Fruit fly (Drosophila melanogaster): ENCODE data around the gene Ada1-2.

Gene Ada1-2

dm6 chr2L:12026458-12027431, 34.0 kb downstream of the Ada1-2 start:
- TF ChIP-seq psq (optimal IDR thresholded peaks at IDR 0.05) (no peak), usp (GFP tag; optimal IDR thresholded peaks at IDR 0.05) (no peak), pan (optimal IDR thresholded peaks at IDR 0.05) (no peak), Dll (optimal IDR thresholded peaks at IDR 0.05) (no peak), EcR (GFP tag; optimal IDR thresholded peaks at IDR 0.05) (no peak), CG8478 (optimal IDR thresholded peaks at IDR 0.05) (no peak)

- no peak for TF ChIP-seq usp (GFP tag; optimal IDR thresholded peaks at IDR 0.05)
- TF ChIP-seq CG8478 (optimal IDR thresholded peaks at IDR 0.05): no peak
- TF ChIP-seq Dll (optimal IDR thresholded peaks at IDR 0.05): no peak
- no peak for TF ChIP-seq psq (optimal IDR thresholded peaks at IDR 0.05)
- TF ChIP-seq pan (optimal IDR thresholded peaks at IDR 0.05): no peak
- TF ChIP-seq EcR (GFP tag; optimal IDR thresholded peaks at IDR 0.05): no peak
These were observed 34.7 kb downstream of the Ada1-2 start, which contains the start of gene dmGlut for dm6 chr2L:12027435-12027834. Gene dmGlut, plus strand, starts transcription at chr2L:12027438.

DNA sequence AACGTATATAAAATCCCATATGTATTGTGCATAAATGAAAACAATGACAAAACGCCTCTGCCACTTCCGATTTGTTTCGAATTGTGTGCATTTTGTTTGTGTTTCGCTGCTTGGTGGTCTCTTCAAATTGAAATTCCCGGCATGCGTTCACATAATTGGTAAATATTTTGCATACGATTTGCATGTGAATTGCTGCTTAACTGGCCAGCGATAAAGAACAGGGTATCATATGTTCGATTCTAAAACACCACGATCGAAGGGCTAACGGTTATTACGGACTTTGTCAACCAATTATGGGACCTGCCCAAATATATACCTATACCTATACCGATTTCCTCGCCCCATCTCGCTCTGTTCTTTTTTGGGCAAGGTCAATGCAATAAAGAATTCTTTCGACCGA, 35.4 kb downstream of the Ada1-2 start:
- TF ChIP-seq psq (optimal IDR thresholded peaks at IDR 0.05): no peak
- no peak for TF ChIP-seq usp (GFP tag; optimal IDR thresholded peaks at IDR 0.05)
- no peak for TF ChIP-seq CG8478 (optimal IDR thresholded peaks at IDR 0.05)
- no peak for TF ChIP-seq Dll (optimal IDR thresholded peaks at IDR 0.05)
- TF ChIP-seq EcR (GFP tag; optimal IDR thresholded peaks at IDR 0.05): no peak
- TF ChIP-seq pan (optimal IDR thresholded peaks at IDR 0.05): no peak

- TF ChIP-seq usp (GFP tag; optimal IDR thresholded peaks at IDR 0.05) (no peak), Dll (optimal IDR thresholded peaks at IDR 0.05) (no peak), CG8478 (optimal IDR thresholded peaks at IDR 0.05) (no peak), EcR (GFP tag; optimal IDR thresholded peaks at IDR 0.05) (no peak)
These were observed 36.1 kb downstream of the Ada1-2 start for dm6 chr2L:12028808-12029207.

DNA sequence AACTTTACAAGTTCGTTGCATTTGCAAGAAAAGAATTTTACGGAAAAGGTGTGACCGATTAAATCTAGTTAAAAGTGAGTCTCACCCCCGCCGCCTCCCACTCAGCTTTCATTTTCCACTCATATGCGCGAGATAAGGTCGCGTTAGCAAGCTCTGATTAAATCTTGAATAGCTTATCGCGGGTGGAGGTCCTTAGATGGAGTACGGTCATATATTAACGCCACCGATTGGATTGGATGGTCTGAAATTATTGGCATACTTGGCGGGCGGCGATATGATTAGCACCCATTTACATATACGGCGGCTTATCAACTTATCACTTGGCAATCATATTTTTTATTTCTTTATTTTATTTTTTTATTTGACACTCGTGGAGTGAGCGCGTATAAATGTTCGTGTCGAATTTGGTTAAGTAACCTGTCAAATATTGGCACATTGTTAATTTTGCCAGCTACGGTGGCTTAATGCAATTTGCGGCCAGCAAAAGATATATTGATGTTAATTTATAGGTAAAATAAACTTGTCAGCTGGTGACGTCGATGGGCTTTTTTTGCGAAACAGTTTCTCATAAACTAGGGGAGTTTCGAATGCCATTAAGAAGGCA, 37.0 kb downstream of the Ada1-2 start:
- TF ChIP-seq usp (GFP tag; optimal IDR thresholded peaks at IDR 0.05): no peak
- no peak for TF ChIP-seq CG8478 (optimal IDR thresholded peaks at IDR 0.05)
- TF ChIP-seq pan (optimal IDR thresholded peaks at IDR 0.05): no peak
- TF ChIP-seq EcR (GFP tag; optimal IDR thresholded peaks at IDR 0.05): no peak
- no peak for TF ChIP-seq Dll (optimal IDR thresholded peaks at IDR 0.05)
- TF ChIP-seq psq (optimal IDR thresholded peaks at IDR 0.05): no peak

DNA sequence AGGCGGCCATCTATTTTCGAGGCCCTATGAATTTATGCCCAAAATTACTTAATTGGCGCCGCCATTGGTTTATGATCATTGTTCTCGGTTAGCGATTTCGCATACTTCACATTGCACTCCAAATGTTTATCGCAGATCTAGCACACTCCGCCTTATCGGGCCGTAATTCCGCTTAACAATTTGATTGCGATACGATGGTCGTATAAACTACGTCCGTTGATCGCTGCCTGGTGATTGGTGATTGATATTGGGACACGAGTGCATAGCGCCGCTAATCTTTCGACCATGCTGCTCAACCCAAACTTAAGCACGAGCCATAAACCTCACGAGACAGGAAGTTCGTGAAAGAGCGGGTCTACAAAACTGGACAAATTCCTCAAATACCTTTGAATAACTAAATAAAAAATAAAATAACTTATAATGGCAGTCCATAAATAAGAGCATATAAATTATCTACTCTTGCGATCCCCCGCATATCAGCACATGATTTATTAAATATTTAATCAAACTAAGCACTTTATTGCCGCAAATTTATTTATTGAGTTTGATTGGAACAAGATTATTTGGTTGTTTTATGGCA, 37.9 kb downstream of the Ada1-2 start:
- TF ChIP-seq CG8478 (optimal IDR thresholded peaks at IDR 0.05) (no peak), EcR (GFP tag; optimal IDR thresholded peaks at IDR 0.05) (no peak), Dll (optimal IDR thresholded peaks at IDR 0.05) (no peak), pan (optimal IDR thresholded peaks at IDR 0.05) (no peak), usp (GFP tag; optimal IDR thresholded peaks at IDR 0.05) (no peak), psq (optimal IDR thresholded peaks at IDR 0.05) (no peak)

- TF ChIP-seq CG8478 (optimal IDR thresholded peaks at IDR 0.05): no peak
- TF ChIP-seq Dll (optimal IDR thresholded peaks at IDR 0.05): no peak
- no peak for TF ChIP-seq psq (optimal IDR thresholded peaks at IDR 0.05)
- TF ChIP-seq EcR (GFP tag; optimal IDR thresholded peaks at IDR 0.05): no peak
- no peak for TF ChIP-seq pan (optimal IDR thresholded peaks at IDR 0.05)
- no peak for TF ChIP-seq usp (GFP tag; optimal IDR thresholded peaks at IDR 0.05)
These were observed 41.2 kb downstream of the Ada1-2 start, which contains the start of gene CG18788 for dm6 chr2L:12033890-12034289. Gene CG18788, plus strand, starts transcription at chr2L:12034190.

- TF ChIP-seq CG8478 (optimal IDR thresholded peaks at IDR 0.05): no peak
- TF ChIP-seq usp (GFP tag; optimal IDR thresholded peaks at IDR 0.05): no peak
These were observed 45.5 kb downstream of the Ada1-2 start, which contains the start of gene Tom70 for dm6 chr2L:12038177-12038581. Gene Tom70, minus strand, starts transcription at chr2L:12038511.

- TF ChIP-seq pan (optimal IDR thresholded peaks at IDR 0.05) (no peak), CG8478 (optimal IDR thresholded peaks at IDR 0.05) (no peak), EcR (GFP tag; optimal IDR thresholded peaks at IDR 0.05) (no peak), Dll (optimal IDR thresholded peaks at IDR 0.05) (no peak), usp (GFP tag; optimal IDR thresholded peaks at IDR 0.05) (no peak), psq (optimal IDR thresholded peaks at IDR 0.05) (no peak)
These were observed 47.8 kb downstream of the Ada1-2 start, which contains the start of gene CG6766 for dm6 chr2L:12040510-12040909. Gene CG6766, minus strand, starts transcription at chr2L:12040689.
